Worm (Caenorhabditis elegans): ENCODE data around the gene H39E23.2.

- TF ChIP-seq elt-1 (tag; optimal IDR thresholded peaks at IDR 0.05): no peak
- TF ChIP-seq pqm-1 (tag; optimal IDR thresholded peaks at IDR 0.05): no peak
- TF ChIP-seq egl-27 (tag; optimal IDR thresholded peaks at IDR 0.05): no peak
- no peak for TF ChIP-seq zag-1 (tag; optimal IDR thresholded peaks at IDR 0.05)
- TF ChIP-seq snpc-4 (tag; optimal IDR thresholded peaks at IDR 0.05): no peak
- no peak for TF ChIP-seq elt-2 (tag; optimal IDR thresholded peaks at IDR 0.05)
- TF ChIP-seq ama-1 (optimal IDR thresholded peaks at IDR 0.05): no peak
- no peak for TF ChIP-seq elt-3 (tag; optimal IDR thresholded peaks at IDR 0.05)
- no peak for TF ChIP-seq daf-12 (tag; optimal IDR thresholded peaks at IDR 0.05)
- TF ChIP-seq nhr-25 (tag; optimal IDR thresholded peaks at IDR 0.05): no peak
- no peak for TF ChIP-seq nhr-11 (tag; optimal IDR thresholded peaks at IDR 0.05)
- TF ChIP-seq skn-1 (tag; optimal IDR thresholded peaks at IDR 0.05): no peak
- no peak for TF ChIP-seq mdl-1 (tag; optimal IDR thresholded peaks at IDR 0.05)
- TF ChIP-seq unc-62 (GFP tag; optimal IDR thresholded peaks at IDR 0.05): no peak
Observed at ce11 chrV:14063980-14064379, 46.2 kb upstream of the H39E23.2 start.
